Fruit fly (Drosophila melanogaster): ENCODE results near the gene CG45081.

The CG45081 gene

DNA sequence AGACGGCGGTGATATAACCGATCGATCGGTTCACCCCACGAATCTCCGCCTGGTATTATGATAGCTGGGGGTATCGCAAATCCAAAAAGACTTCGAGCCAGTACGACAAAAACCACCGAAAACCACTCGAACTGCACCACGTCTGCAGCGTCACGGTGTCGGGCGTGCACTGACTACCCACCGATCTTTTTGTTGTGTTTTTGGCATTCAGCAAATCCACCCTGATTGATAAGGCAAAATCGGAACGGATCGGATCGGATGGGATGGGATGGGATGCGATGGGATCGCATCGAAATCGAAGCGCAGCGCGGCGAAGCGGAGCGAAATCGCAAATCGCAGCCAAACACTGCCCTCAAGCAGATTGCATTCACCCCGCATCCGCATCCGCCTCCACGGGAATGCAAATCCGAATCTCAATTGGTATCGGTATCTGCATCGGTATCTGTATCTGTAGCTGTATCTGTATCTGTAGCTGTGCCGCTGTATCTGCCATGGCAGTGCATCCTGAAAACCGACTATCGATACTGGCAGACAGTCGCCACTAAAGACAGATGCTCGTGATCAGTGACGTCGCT is 22.6 kb downstream of the CG45081 start:
- TF ChIP-seq CG9948 (tag; optimal IDR thresholded peaks at IDR 0.05) (no peak), EcR (GFP tag; optimal IDR thresholded peaks at IDR 0.05) (no peak), gl (tag; optimal IDR thresholded peaks at IDR 0.05) (no peak), D1 (tag; optimal IDR thresholded peaks at IDR 0.05) (no peak), CG15710 (tag; optimal IDR thresholded peaks at IDR 0.05) (no peak), CG13204 (GFP tag; optimal IDR thresholded peaks at IDR 0.05) (no peak), CG4496 (GFP tag; IDR thresholded peaks at IDR 0.05) (no peak), Ets98B (GFP tag; IDR thresholded peaks at IDR 0.05) (no peak), CG12605 (GFP tag; IDR thresholded peaks at IDR 0.05) (no peak), rn (GFP tag; IDR thresholded peaks at IDR 0.05) (no peak), fd96Ca (GFP tag; IDR thresholded peaks at IDR 0.05) (no peak), Pif1B (GFP tag; optimal IDR thresholded peaks at IDR 0.05) (no peak), CG17806 (tag; optimal IDR thresholded peaks at IDR 0.05) (no peak), CG8159 (tag; optimal IDR thresholded peaks at IDR 0.05) (no peak), CG34367 (tag; optimal IDR thresholded peaks at IDR 0.05) (no peak), CG14655 (GFP tag; optimal IDR thresholded peaks at IDR 0.05) (no peak), CG10348 (GFP tag; IDR thresholded peaks at IDR 0.05) (no peak), Pif1A (GFP tag; optimal IDR thresholded peaks at IDR 0.05) (no peak), CG32121 (GFP tag; IDR thresholded peaks at IDR 0.05) (no peak)

DNA sequence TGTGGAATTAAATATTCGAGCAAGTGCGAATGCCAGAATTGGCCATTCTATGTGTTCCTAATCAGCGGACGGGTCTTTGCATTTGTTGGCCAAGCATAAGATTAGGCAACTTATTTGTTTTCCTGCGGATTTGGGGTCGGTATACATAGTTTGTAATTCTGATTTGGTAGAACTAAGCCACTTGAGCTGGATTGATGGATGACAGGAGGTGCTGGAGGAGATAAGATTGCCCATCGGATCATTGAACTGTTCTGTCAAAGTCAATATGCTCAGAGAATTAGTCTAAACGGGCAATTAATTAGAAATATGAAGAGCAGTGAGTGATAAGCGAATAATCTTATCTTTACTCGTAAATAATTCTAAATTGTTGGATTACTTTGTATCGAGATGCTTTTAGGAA is 23.6 kb downstream of the CG45081 start:
- TF ChIP-seq CG14655 (GFP tag; optimal IDR thresholded peaks at IDR 0.05) (no peak), EcR (GFP tag; optimal IDR thresholded peaks at IDR 0.05) (no peak), CG15710 (tag; optimal IDR thresholded peaks at IDR 0.05) (no peak), Snoo (tag; optimal IDR thresholded peaks at IDR 0.05) (no peak), Pif1A (GFP tag; optimal IDR thresholded peaks at IDR 0.05) (no peak), rn (GFP tag; IDR thresholded peaks at IDR 0.05) (no peak), CG32121 (GFP tag; IDR thresholded peaks at IDR 0.05) (no peak), CG12605 (GFP tag; IDR thresholded peaks at IDR 0.05) (no peak), Ets98B (GFP tag; IDR thresholded peaks at IDR 0.05) (no peak), CG17806 (tag; optimal IDR thresholded peaks at IDR 0.05) (no peak), CG10348 (GFP tag; IDR thresholded peaks at IDR 0.05) (no peak), CG34367 (tag; optimal IDR thresholded peaks at IDR 0.05) (no peak), CG4496 (GFP tag; IDR thresholded peaks at IDR 0.05) (no peak), fd96Ca (GFP tag; IDR thresholded peaks at IDR 0.05) (no peak), CG8159 (tag; optimal IDR thresholded peaks at IDR 0.05) (no peak), gl (tag; optimal IDR thresholded peaks at IDR 0.05) (no peak), CG8301 (tag; optimal IDR thresholded peaks at IDR 0.05) (no peak), D1 (tag; optimal IDR thresholded peaks at IDR 0.05) (no peak), CG13204 (GFP tag; optimal IDR thresholded peaks at IDR 0.05) (no peak), Pif1B (GFP tag; optimal IDR thresholded peaks at IDR 0.05) (no peak)

dm6 chr3L:19291465-19292413 is 25.9 kb downstream of the CG45081 start:
- TF ChIP-seq gl (tag; optimal IDR thresholded peaks at IDR 0.05): no peak
- no peak for TF ChIP-seq CG14655 (GFP tag; optimal IDR thresholded peaks at IDR 0.05)
- TF ChIP-seq CG17806 (tag; optimal IDR thresholded peaks at IDR 0.05): no peak
- no peak for TF ChIP-seq CG32121 (GFP tag; IDR thresholded peaks at IDR 0.05)
- TF ChIP-seq Snoo (tag; optimal IDR thresholded peaks at IDR 0.05): no peak
- no peak for TF ChIP-seq Pif1A (GFP tag; optimal IDR thresholded peaks at IDR 0.05)
- TF ChIP-seq D1 (tag; optimal IDR thresholded peaks at IDR 0.05): no peak
- no peak for TF ChIP-seq CG10348 (GFP tag; IDR thresholded peaks at IDR 0.05)
- TF ChIP-seq CG15710 (tag; optimal IDR thresholded peaks at IDR 0.05): no peak
- TF ChIP-seq CG8301 (tag; optimal IDR thresholded peaks at IDR 0.05): no peak
- TF ChIP-seq CG12605 (GFP tag; IDR thresholded peaks at IDR 0.05): no peak
- TF ChIP-seq Ets98B (GFP tag; IDR thresholded peaks at IDR 0.05): no peak
- TF ChIP-seq CG9948 (tag; optimal IDR thresholded peaks at IDR 0.05): no peak

dm6 chr3L:19292440-19293175 is 26.7 kb downstream of the CG45081 start, which contains the start of gene Gbs-76A:
TSS of gene Gbs-76A (minus strand) at chr3L:19292766.
- TF ChIP-seq CG15710 (tag; optimal IDR thresholded peaks at IDR 0.05) (peak; percentile 86), Pif1B (GFP tag; optimal IDR thresholded peaks at IDR 0.05) (peak; percentile 64), rn (GFP tag; IDR thresholded peaks at IDR 0.05) (peak; percentile 86), Ets98B (GFP tag; IDR thresholded peaks at IDR 0.05) (peak; percentile 81), CG13204 (GFP tag; optimal IDR thresholded peaks at IDR 0.05) (peak; percentile 36), Pif1A (GFP tag; optimal IDR thresholded peaks at IDR 0.05) (peak; percentile 67), CG32121 (GFP tag; IDR thresholded peaks at IDR 0.05) (peak; percentile 91), CG10348 (GFP tag; IDR thresholded peaks at IDR 0.05) (peak; percentile 71; the same call in 1 of the 2 replicates), CG8301 (tag; optimal IDR thresholded peaks at IDR 0.05) (peak; percentile 81), CG17806 (tag; optimal IDR thresholded peaks at IDR 0.05) (peak; percentile 87), CG4496 (GFP tag; IDR thresholded peaks at IDR 0.05) (no peak; the same call in 2 of the 3 replicates), CG8159 (tag; optimal IDR thresholded peaks at IDR 0.05) (peak; percentile 92), CG12605 (GFP tag; IDR thresholded peaks at IDR 0.05) (peak; percentile 79), CG9948 (tag; optimal IDR thresholded peaks at IDR 0.05) (peak; percentile 95), gl (tag; optimal IDR thresholded peaks at IDR 0.05) (peak; percentile 70), CG34367 (tag; optimal IDR thresholded peaks at IDR 0.05) (peak; percentile 83), D1 (tag; optimal IDR thresholded peaks at IDR 0.05) (peak; percentile 88), CG14655 (GFP tag; optimal IDR thresholded peaks at IDR 0.05) (peak; percentile 89), EcR (GFP tag; optimal IDR thresholded peaks at IDR 0.05) (no peak), Snoo (tag; optimal IDR thresholded peaks at IDR 0.05) (peak; percentile 80), fd96Ca (GFP tag; IDR thresholded peaks at IDR 0.05) (peak; percentile 65; the same call in 1 of the 3 replicates)
